Worm (Caenorhabditis elegans) whole organism, young adult: ENCODE results near the gene mesp-1.

Experiments
- B0019.2 ChIP-seq: fragments of 200-800 bp; sonication (Bioruptor generic); conservative IDR thresholded peaks from 2 replicates; pipeline ENCODE4 v1.3.6; 2022; ENCODE audit warnings: missing genetic modification reagents, missing genetic modification characterization, missing compliant biosample characterization
- C06A6.2 ChIP-seq: fragments of 200-800 bp; sonication (Bioruptor generic); conservative IDR thresholded peaks from 2 replicates; pipeline ENCODE4 v1.3.6; 2022; ENCODE audit warnings: missing genetic modification characterization, missing compliant biosample characterization
- F22D6.2 ChIP-seq: sonication (generic microtip); optimal IDR thresholded peaks from 2 replicates; lab custom pipeline; 2016; ENCODE audit warnings: mild to moderate bottlenecking, missing genetic modification characterization, missing compliant biosample characterization
- F23B12.7 ChIP-seq: sonication (generic microtip); optimal IDR thresholded peaks from 2 replicates; lab custom pipeline; 2017; ENCODE audit warnings: missing genetic modification characterization, mild to moderate bottlenecking, missing compliant biosample characterization, antibody characterized with exemption, moderate library complexity; ENCODE audit not compliant: insufficient read depth
- F39B2.1 ChIP-seq: fragments of 200-800 bp; sonication (Bioruptor generic); IDR thresholded peaks from 2 replicates; pipeline ENCODE4 v1.3.6; 2022; ENCODE audit warnings: missing genetic modification reagents, missing genetic modification characterization, missing compliant biosample characterization
- F52B5.7 ChIP-seq: sonication (generic microtip); optimal IDR thresholded peaks from 2 replicates; lab custom pipeline; 2016; ENCODE audit warnings: mild to moderate bottlenecking, missing genetic modification characterization, missing compliant biosample characterization
- F57C9.4 ChIP-seq: sonication (generic microtip); optimal IDR thresholded peaks from 2 replicates; lab custom pipeline; 2017; ENCODE audit warnings: mild to moderate bottlenecking, missing genetic modification characterization, missing compliant biosample characterization
- Y53F4B.3 ChIP-seq: fragments of 200-800 bp; sonication (Bioruptor generic); IDR thresholded peaks from 2 replicates; pipeline ENCODE4 v1.3.6; 2022; ENCODE audit warnings: missing genetic modification reagents, missing genetic modification characterization, missing compliant biosample characterization
- ama-1 ChIP-seq, 3 experiments: fragments of 150-350 bp in 1 of 3; sonication (generic microtip) in 2 of 3; optimal IDR thresholded peaks; 2 replicates each; lab custom pipeline; 2014 to 2018; ENCODE audit warnings: missing biosample characterization in 2 of 3, missing genetic modification characterization in 2 of 3, missing genetic modification reagents in 2 of 3
- attf-3 ChIP-seq: fragments of 200-800 bp; sonication (Bioruptor generic); conservative IDR thresholded peaks from 2 replicates; pipeline ENCODE4 v1.3.6; 2022; ENCODE audit warnings: missing genetic modification reagents, missing genetic modification characterization, missing compliant biosample characterization
- attf-6 ChIP-seq: fragments of 200-800 bp; sonication (Bioruptor generic); IDR thresholded peaks from 2 replicates; pipeline ENCODE4 v1.3.6; 2022; ENCODE audit warnings: missing genetic modification reagents, missing genetic modification characterization, missing compliant biosample characterization
- ccch-3 ChIP-seq: fragments of 200-800 bp; sonication (Bioruptor generic); optimal IDR thresholded peaks from 2 replicates; lab custom pipeline; 2018; ENCODE audit warnings: mild to moderate bottlenecking, missing genetic modification characterization, missing compliant biosample characterization
- cebp-2 ChIP-seq: fragments of 200-800 bp; sonication (Bioruptor generic); IDR thresholded peaks from 2 replicates; pipeline ENCODE4 v1.3.6; 2022; ENCODE audit warnings: missing genetic modification characterization, missing compliant biosample characterization
- ceh-27 ChIP-seq: fragments of 200-800 bp; sonication (Bioruptor generic); optimal IDR thresholded peaks from 2 replicates; lab custom pipeline; 2018; ENCODE audit warnings: mild to moderate bottlenecking, missing genetic modification characterization, moderate library complexity, missing compliant biosample characterization
- ceh-58 ChIP-seq: fragments of 200-800 bp; sonication (Bioruptor generic); IDR thresholded peaks from 2 replicates; pipeline ENCODE4 v1.3.6; 2022; ENCODE audit warnings: missing genetic modification characterization, missing compliant biosample characterization
- ceh-79 ChIP-seq: sonication (generic microtip); optimal IDR thresholded peaks from 2 replicates; lab custom pipeline; 2017; ENCODE audit warnings: mild to moderate bottlenecking, missing genetic modification characterization, missing compliant biosample characterization
- dpl-1 ChIP-seq: fragments of 150-350 bp; optimal IDR thresholded peaks from 2 replicates; lab custom pipeline; 2014; ENCODE audit warnings: missing biosample characterization, missing genetic modification reagents, missing genetic modification characterization
- efl-1 ChIP-seq: fragments of 150-350 bp; optimal IDR thresholded peaks from 2 replicates; lab custom pipeline; 2014; ENCODE audit warnings: missing biosample characterization, missing genetic modification reagents, missing genetic modification characterization
- egl-18 ChIP-seq: fragments of 200-800 bp; sonication (Bioruptor generic); IDR thresholded peaks from 2 replicates; pipeline ENCODE4 v1.3.6; 2022; ENCODE audit warnings: missing genetic modification reagents, missing genetic modification characterization, missing compliant biosample characterization
- ekl-4 ChIP-seq: fragments of 200-800 bp; sonication (Bioruptor generic); IDR thresholded peaks from 2 replicates; pipeline ENCODE4 v1.3.6; 2022; ENCODE audit warnings: missing genetic modification reagents, missing genetic modification characterization, missing compliant biosample characterization
- ets-4 ChIP-seq: fragments of 200-800 bp; sonication (Bioruptor generic); optimal IDR thresholded peaks from 2 replicates; lab custom pipeline; 2018; ENCODE audit warnings: mild to moderate bottlenecking, missing genetic modification characterization, missing compliant biosample characterization
- hlh-12 ChIP-seq: sonication (generic microtip); optimal IDR thresholded peaks from 2 replicates; lab custom pipeline; 2016; ENCODE audit warnings: missing genetic modification characterization, missing compliant biosample characterization
- hmg-20 ChIP-seq: fragments of 200-800 bp; sonication (Bioruptor generic); IDR thresholded peaks from 2 replicates; pipeline ENCODE4 v1.3.6; 2022; ENCODE audit warnings: missing genetic modification reagents, missing genetic modification characterization, missing compliant biosample characterization
- lag-1 ChIP-seq: fragments of 200-800 bp; sonication (Bioruptor generic); IDR thresholded peaks from 2 replicates; pipeline ENCODE4 v1.3.6; 2022; ENCODE audit warnings: missing genetic modification reagents, missing genetic modification characterization, missing compliant biosample characterization
- let-526 ChIP-seq: fragments of 200-800 bp; sonication (Bioruptor generic); IDR thresholded peaks from 2 replicates; pipeline ENCODE4 v1.3.6; 2022; ENCODE audit warnings: missing genetic modification reagents, missing genetic modification characterization, missing compliant biosample characterization
- let-607 ChIP-seq, 2 experiments: fragments of 200-800 bp in 1 of 2; sonication (Bioruptor generic) in 1 of 2; sonication (generic microtip) in 1 of 2; optimal IDR thresholded peaks; 2 replicates each; lab custom pipeline; 2016 to 2018; ENCODE audit warnings: mild to moderate bottlenecking in 2 of 2, missing compliant biosample characterization in 2 of 2, missing genetic modification characterization in 2 of 2, moderate library complexity in 2 of 2, missing genotype in 1 of 2
- lin-26 ChIP-seq: fragments of 200-800 bp; sonication (Bioruptor generic); IDR thresholded peaks from 2 replicates; pipeline ENCODE4 v1.3.6; 2022; ENCODE audit warnings: missing genetic modification reagents, missing genetic modification characterization, missing compliant biosample characterization
- lir-1 ChIP-seq: fragments of 200-800 bp; sonication (Bioruptor generic); conservative IDR thresholded peaks from 2 replicates; pipeline ENCODE4 v1.3.6; 2022; ENCODE audit warnings: missing genetic modification reagents, missing genetic modification characterization, missing compliant biosample characterization
- lsy-27 ChIP-seq: sonication (generic microtip); optimal IDR thresholded peaks from 2 replicates; lab custom pipeline; 2017; ENCODE audit warnings: missing genetic modification characterization, mild to moderate bottlenecking, missing compliant biosample characterization, antibody characterized with exemption, missing genotype, borderline replicate concordance; ENCODE audit not compliant: insufficient read depth
- madf-10 ChIP-seq: sonication (generic microtip); optimal IDR thresholded peaks from 2 replicates; lab custom pipeline; 2016; ENCODE audit warnings: mild to moderate bottlenecking, missing genetic modification characterization, missing compliant biosample characterization
- madf-6 ChIP-seq: fragments of 200-800 bp; sonication (Bioruptor generic); IDR thresholded peaks from 2 replicates; pipeline ENCODE4 v1.3.6; 2022; ENCODE audit warnings: missing genetic modification reagents, missing genetic modification characterization, missing compliant biosample characterization
- madf-8 ChIP-seq: fragments of 200-800 bp; sonication (Bioruptor generic); conservative IDR thresholded peaks from 2 replicates; pipeline ENCODE4 v1.3.6; 2022; ENCODE audit warnings: missing genetic modification reagents, missing genetic modification characterization, missing compliant biosample characterization
- nfya-2 ChIP-seq: fragments of 200-800 bp; sonication (Bioruptor generic); IDR thresholded peaks from 2 replicates; pipeline ENCODE4 v1.3.6; 2022; ENCODE audit warnings: missing genetic modification reagents, missing genetic modification characterization, missing compliant biosample characterization
- nhr-120 ChIP-seq: fragments of 200-800 bp; sonication (Bioruptor generic); IDR thresholded peaks from 2 replicates; pipeline ENCODE4 v1.3.6; 2022; ENCODE audit warnings: missing genetic modification characterization, missing compliant biosample characterization
- nhr-80 ChIP-seq: sonication (generic microtip); optimal IDR thresholded peaks from 2 replicates; lab custom pipeline; 2016; ENCODE audit warnings: missing genetic modification characterization, missing compliant biosample characterization
- rec-8 ChIP-seq, 2 experiments: sonication (generic microtip); optimal IDR thresholded peaks; 2 replicates each; lab custom pipeline; 2016; ENCODE audit warnings: mild to moderate bottlenecking in 2 of 2, missing genetic modification characterization in 2 of 2, missing genetic modification reagents in 2 of 2, missing genotype in 2 of 2, missing biosample characterization in 1 of 2, missing compliant biosample characterization in 1 of 2, moderate library complexity in 1 of 2
- repo-1 ChIP-seq: sonication (generic microtip); optimal IDR thresholded peaks from 2 replicates; lab custom pipeline; 2017; ENCODE audit warnings: mild to moderate bottlenecking, missing genetic modification characterization, missing compliant biosample characterization
- sea-2 ChIP-seq: fragments of 200-800 bp; sonication (Bioruptor generic); IDR thresholded peaks from 2 replicates; pipeline ENCODE4 v1.3.6; 2022; ENCODE audit warnings: missing genetic modification characterization, missing compliant biosample characterization
- snpc-1.1 ChIP-seq: sonication (generic microtip); optimal IDR thresholded peaks from 2 replicates; lab custom pipeline; 2017; ENCODE audit warnings: missing genetic modification characterization, mild to moderate bottlenecking, missing compliant biosample characterization, antibody characterized with exemption, moderate library complexity, missing genotype, missing genetic modification reagents; ENCODE audit not compliant: insufficient read depth
- tbp1 ChIP-seq: fragments of 200-800 bp; sonication (Bioruptor generic); optimal IDR thresholded peaks from 2 replicates; lab custom pipeline; 2018; ENCODE audit warnings: mild to moderate bottlenecking, missing genetic modification characterization, missing compliant biosample characterization
- tbx-9 ChIP-seq: sonication (generic microtip); optimal IDR thresholded peaks from 2 replicates; lab custom pipeline; 2016; ENCODE audit warnings: borderline replicate concordance, missing genetic modification characterization, inconsistent platforms, missing compliant biosample characterization
- unc-62 ChIP-seq: fragments of 150-350 bp; optimal IDR thresholded peaks from 2 replicates; lab custom pipeline; 2014; ENCODE audit warnings: missing biosample characterization, missing genetic modification reagents, missing genetic modification characterization
- xnd-1 ChIP-seq: sonication (generic microtip); optimal IDR thresholded peaks from 2 replicates; lab custom pipeline; 2016; ENCODE audit warnings: missing genotype, missing genetic modification reagents, missing genetic modification characterization, missing compliant biosample characterization
- zfh-2 ChIP-seq: fragments of 200-800 bp; sonication (Bioruptor generic); conservative IDR thresholded peaks from 2 replicates; pipeline ENCODE4 v1.3.6; 2022; ENCODE audit warnings: missing genetic modification reagents, missing genetic modification characterization, missing compliant biosample characterization
- ztf-18 ChIP-seq: sonication (generic microtip); optimal IDR thresholded peaks from 2 replicates; lab custom pipeline; 2016; ENCODE audit warnings: missing genotype, mild to moderate bottlenecking, missing genetic modification characterization, missing compliant biosample characterization
- ztf-25 ChIP-seq: fragments of 200-800 bp; sonication (Bioruptor generic); IDR thresholded peaks from 2 replicates; pipeline ENCODE4 v1.3.6; 2022; ENCODE audit warnings: missing genetic modification reagents, missing genetic modification characterization, missing compliant biosample characterization
- ztf-26 ChIP-seq: sonication (generic microtip); optimal IDR thresholded peaks from 2 replicates; lab custom pipeline; 2017; ENCODE audit warnings: missing genetic modification characterization, missing compliant biosample characterization
- ztf-3 ChIP-seq: fragments of 200-800 bp; sonication (Bioruptor generic); optimal IDR thresholded peaks from 2 replicates; lab custom pipeline; 2018; ENCODE audit warnings: mild to moderate bottlenecking, missing genetic modification characterization, missing compliant biosample characterization

Gene mesp-1

ce11 chrIV:8498773-8499360 lies at the start of gene mesp-1, which contains the start of gene acdh-13:
TSS of gene mesp-1 (plus strand) at chrIV:8499310.
TSS of gene acdh-13 (minus strand) at chrIV:8498823.
- no peak for TF ChIP-seq egl-18 (GFP tag; lab: Robert Waterston, UW)
- TF ChIP-seq hmg-20 (GFP tag; lab: Robert Waterston, UW) = no peak
- TF ChIP-seq ztf-3 (GFP tag; lab: Kevin White, UChicago) = no peak
- TF ChIP-seq ekl-4 (GFP tag; lab: Robert Waterston, UW) = peak; percentile 74
- TF ChIP-seq F57C9.4 (tag; lab: Kevin White, UChicago) = no peak
- peak; percentile 94 for TF ChIP-seq madf-8 (GFP tag; lab: Robert Waterston, UW)
- no peak for TF ChIP-seq F23B12.7 (tag; lab: Kevin White, UChicago)
- no peak for TF ChIP-seq F52B5.7 (tag; lab: Kevin White, UChicago)
- TF ChIP-seq nhr-120 = no peak
- no peak for TF ChIP-seq ceh-79
- TF ChIP-seq lir-1 (GFP tag; lab: Robert Waterston, UW) = peak; percentile 57; the same call in 1 of the 2 replicates
- TF ChIP-seq unc-62 = no peak
- TF ChIP-seq dpl-1 (GFP tag; lab: Kevin White, UChicago) = peak; percentile 80
- TF ChIP-seq ztf-25 (GFP tag; lab: Robert Waterston, UW) = 0 out of 2 replicates have a peak, but pooled peaks have one; percentile 44
- no peak for TF ChIP-seq lsy-27
- TF ChIP-seq lin-26 (GFP tag; lab: Robert Waterston, UW) = no peak
- TF ChIP-seq ceh-58 (GFP tag; lab: Robert Waterston, UW) = no peak
- peak; percentile 29 for TF ChIP-seq ztf-18 (tag; lab: Kevin White, UChicago)
- no peak for TF ChIP-seq sea-2 (GFP tag; lab: Robert Waterston, UW)
- no peak for TF ChIP-seq let-607 (tag; optimal IDR thresholded peaks at IDR 0.05; lab: Kevin White, UChicago)
- no peak for TF ChIP-seq zfh-2 (GFP tag; lab: Robert Waterston, UW)
- TF ChIP-seq rec-8 (tag; optimal IDR thresholded peaks at IDR 0.05; lab: Kevin White, UChicago) = peak; percentile 25 to 28
- 0 out of 2 replicates have a peak, but pooled peaks have one; percentile 38 for TF ChIP-seq attf-3
- TF ChIP-seq nfya-2 = no peak
- TF ChIP-seq repo-1 = no peak
- peak; percentile 21 for TF ChIP-seq ceh-27 (GFP tag; lab: Kevin White, UChicago)
- no peak for TF ChIP-seq nhr-80 (tag; lab: Kevin White, UChicago)
- peak; percentile 79 for TF ChIP-seq B0019.2 (GFP tag; lab: Robert Waterston, UW)
- no peak for TF ChIP-seq lag-1
- no peak for TF ChIP-seq madf-10 (tag; lab: Kevin White, UChicago)
- TF ChIP-seq C06A6.2 (GFP tag; lab: Robert Waterston, UW) = no peak
- TF ChIP-seq ztf-26 = no peak
- no peak for TF ChIP-seq F22D6.2 (tag; lab: Kevin White, UChicago)
- TF ChIP-seq hlh-12 (tag; lab: Kevin White, UChicago) = no peak
- TF ChIP-seq F39B2.1 = no peak
- TF ChIP-seq madf-6 (GFP tag; lab: Robert Waterston, UW) = peak; percentile 97
- TF ChIP-seq ama-1 (optimal IDR thresholded peaks at IDR 0.05; lab: Kevin White, UChicago) = no peak
- TF ChIP-seq ama-1 (GFP tag; optimal IDR thresholded peaks at IDR 0.05; lab: Kevin White, UChicago) = no peak
- peak; percentile 93 for TF ChIP-seq efl-1 (GFP tag; lab: Kevin White, UChicago)
- no peak for TF ChIP-seq cebp-2
- TF ChIP-seq xnd-1 (tag; lab: Kevin White, UChicago) = peak; percentile 91
- peak; percentile 40 for TF ChIP-seq snpc-1.1 (tag; lab: Kevin White, UChicago)
- no peak for TF ChIP-seq Y53F4B.3 (GFP tag; lab: Robert Waterston, UW)
- peak; percentile 77; the same call in 1 of the 2 replicates for TF ChIP-seq attf-6 (GFP tag; lab: Robert Waterston, UW)
- TF ChIP-seq ccch-3 (GFP tag; lab: Kevin White, UChicago) = no peak
- peak; percentile 59 for TF ChIP-seq tbp1 (GFP tag; lab: Kevin White, UChicago)
- TF ChIP-seq tbx-9 (tag; lab: Kevin White, UChicago) = no peak
- TF ChIP-seq let-526 (GFP tag; lab: Robert Waterston, UW) = no peak
- no peak for TF ChIP-seq ets-4
